Worm (Caenorhabditis elegans) whole organism, early embryonic: ENCODE measurements around the gene coa-4.

Experiments
- B0310.2 ChIP-seq: sonication (generic microtip); optimal IDR thresholded peaks from 2 replicates; lab custom pipeline; 2016; ENCODE audit warnings: mild to moderate bottlenecking, missing genetic modification characterization, missing compliant biosample characterization
- F13C5.2 ChIP-seq: sonication (generic microtip); optimal IDR thresholded peaks from 2 replicates; lab custom pipeline; 2017; ENCODE audit warnings: mild to moderate bottlenecking, missing genetic modification characterization, inconsistent platforms, missing compliant biosample characterization
- aly-1 ChIP-seq: sonication (generic microtip); optimal IDR thresholded peaks from 2 replicates; lab custom pipeline; 2016; ENCODE audit warnings: missing genetic modification characterization, missing compliant biosample characterization
- ama-1 ChIP-seq: fragments of 150-350 bp; optimal IDR thresholded peaks from 2 replicates; lab custom pipeline; 2014
- ceh-13 ChIP-seq: fragments of 200-800 bp; sonication (Bioruptor generic); optimal IDR thresholded peaks from 2 replicates; lab custom pipeline; 2018; ENCODE audit warnings: mild to moderate bottlenecking, missing genetic modification characterization, missing compliant biosample characterization
- ceh-36 ChIP-seq: sonication (generic microtip); optimal IDR thresholded peaks from 2 replicates; lab custom pipeline; 2016; ENCODE audit warnings: missing genetic modification characterization, inconsistent platforms, missing compliant biosample characterization
- ets-7 ChIP-seq: sonication (generic microtip); optimal IDR thresholded peaks from 2 replicates; lab custom pipeline; 2016; ENCODE audit warnings: missing genotype, missing genetic modification characterization, missing compliant biosample characterization
- flt-1 ChIP-seq: fragments of 200-800 bp; sonication (Bioruptor generic); IDR thresholded peaks from 2 replicates; pipeline ENCODE4 v1.3.6; 2022; ENCODE audit warnings: missing genetic modification characterization, missing compliant biosample characterization
- hmbx-1 ChIP-seq: sonication (generic microtip); optimal IDR thresholded peaks from 2 replicates; lab custom pipeline; 2016; ENCODE audit warnings: mild to moderate bottlenecking, missing genetic modification characterization, missing compliant biosample characterization
- hmg-4 ChIP-seq: fragments of 200-800 bp; sonication (Bioruptor generic); optimal IDR thresholded peaks from 2 replicates; lab custom pipeline; 2018; ENCODE audit warnings: mild to moderate bottlenecking, missing genetic modification characterization, missing compliant biosample characterization
- hnd-1 ChIP-seq: sonication (generic microtip); optimal IDR thresholded peaks from 2 replicates; lab custom pipeline; 2016; ENCODE audit warnings: missing genetic modification characterization, missing compliant biosample characterization
- pes-1 ChIP-seq: fragments of 200-800 bp; sonication (Bioruptor generic); IDR thresholded peaks from 2 replicates; pipeline ENCODE4 v1.3.6; 2022; ENCODE audit warnings: missing genetic modification reagents, missing genetic modification characterization, missing compliant biosample characterization
- scrt-1 ChIP-seq: fragments of 200-800 bp; sonication (Bioruptor generic); IDR thresholded peaks from 2 replicates; pipeline ENCODE4 v1.3.6; 2022; ENCODE audit warnings: missing genetic modification characterization, missing compliant biosample characterization
- sea-1 ChIP-seq: fragments of 200-800 bp; sonication (Bioruptor generic); conservative IDR thresholded peaks from 2 replicates; pipeline ENCODE4 v1.3.6; 2022; ENCODE audit warnings: missing genetic modification characterization, missing compliant biosample characterization
- tbx-11 ChIP-seq: fragments of 200-800 bp; sonication (Bioruptor generic); IDR thresholded peaks from 2 replicates; pipeline ENCODE4 v1.3.6; 2022; ENCODE audit warnings: missing genetic modification characterization, missing compliant biosample characterization
- tbx-37 ChIP-seq: fragments of 200-800 bp; sonication (Bioruptor generic); conservative IDR thresholded peaks from 2 replicates; pipeline ENCODE4 v1.3.6; 2022; ENCODE audit warnings: missing genetic modification reagents, missing genetic modification characterization, missing compliant biosample characterization
- tra-4 ChIP-seq: sonication (generic microtip); optimal IDR thresholded peaks from 2 replicates; lab custom pipeline; 2017; ENCODE audit warnings: missing genetic modification characterization, missing compliant biosample characterization

Gene coa-4

DNA sequence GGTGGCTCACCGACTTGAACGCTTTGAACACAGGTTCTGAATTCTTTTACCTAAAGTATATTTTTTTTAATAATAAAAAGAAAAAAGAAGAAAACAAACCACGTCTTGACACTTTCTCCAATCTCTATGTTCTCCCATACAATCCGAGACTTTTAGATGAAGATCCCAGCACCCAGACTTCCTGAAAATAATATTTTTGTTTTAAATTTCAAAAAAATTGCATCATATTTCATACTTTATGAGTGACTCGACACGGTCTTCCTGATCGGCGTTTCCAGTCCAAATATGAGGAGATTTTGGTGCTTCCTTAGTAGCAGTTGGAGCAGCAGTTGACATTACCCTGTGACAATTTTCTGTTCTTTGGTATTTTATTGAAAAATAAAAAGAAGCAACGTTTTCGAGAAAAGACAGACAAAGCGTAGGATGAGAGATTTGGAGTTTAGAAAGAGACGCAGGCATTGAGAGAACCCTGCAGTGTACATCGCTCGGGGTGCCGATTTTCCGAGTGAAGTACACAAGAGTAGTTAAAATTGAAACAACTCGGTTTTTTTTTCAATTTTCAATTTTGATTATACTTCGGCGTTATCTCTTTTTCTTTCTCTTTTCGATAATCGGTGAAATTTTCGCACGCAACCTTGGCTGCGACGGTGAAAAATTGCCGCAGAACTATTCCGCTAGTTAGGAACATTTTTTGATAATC is at the start of gene coa-4, which contains the start of gene T20D3.14:
Gene coa-4 (minus strand): TSS at position 51 of the 700 bp plus-strand sequence.
Gene T20D3.14 (minus strand): TSS at position 358 of the 700 bp plus-strand sequence.
- TF ChIP-seq F13C5.2 (tag; lab: Kevin White, UChicago), result no peak

DNA sequence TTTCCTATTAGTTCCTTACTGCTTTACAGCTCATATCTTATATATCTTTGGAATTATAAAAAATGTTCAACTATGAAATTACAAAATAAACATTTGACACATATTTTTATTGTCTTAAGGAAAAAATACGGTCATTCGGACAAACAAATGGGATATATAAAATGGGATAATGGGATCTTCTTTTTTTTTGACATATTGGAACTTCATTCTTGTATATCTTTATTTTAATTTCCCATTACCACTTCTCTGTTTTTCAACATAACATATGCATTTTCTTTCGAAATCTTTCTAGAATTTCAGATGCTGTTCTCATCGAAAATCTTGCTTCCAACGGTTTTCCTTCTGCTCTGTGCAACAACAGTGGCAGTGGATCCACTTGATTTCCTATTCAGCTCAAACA is 49.4 kb upstream of the coa-4 start, which contains the start of gene C10C5.7:
Gene C10C5.7 (plus strand): TSS at position 301 of the 400 bp plus-strand sequence.
- TF ChIP-seq sea-1, result no peak
- TF ChIP-seq B0310.2 (tag; lab: Kevin White, UChicago), result no peak
- TF ChIP-seq hmbx-1 (tag; lab: Kevin White, UChicago), result no peak
- no peak for TF ChIP-seq ets-7
- TF ChIP-seq aly-1 (tag; lab: Kevin White, UChicago), result no peak
- no peak for TF ChIP-seq flt-1
- TF ChIP-seq pes-1 (GFP tag; lab: Robert Waterston, UW), result no peak
- no peak for TF ChIP-seq scrt-1 (GFP tag; lab: Robert Waterston, UW)
- no peak for TF ChIP-seq F13C5.2 (tag; lab: Kevin White, UChicago)
- no peak for TF ChIP-seq hnd-1 (tag; lab: Kevin White, UChicago)
- no peak for TF ChIP-seq tra-4 (tag; lab: Kevin White, UChicago)
- no peak for TF ChIP-seq ceh-36
- no peak for TF ChIP-seq ceh-13
- TF ChIP-seq ama-1 (lab: Kevin White, UChicago), result no peak
- TF ChIP-seq hmg-4, result no peak
- no peak for TF ChIP-seq tbx-11 (GFP tag; lab: Robert Waterston, UW)
- no peak for TF ChIP-seq tbx-37

DNA sequence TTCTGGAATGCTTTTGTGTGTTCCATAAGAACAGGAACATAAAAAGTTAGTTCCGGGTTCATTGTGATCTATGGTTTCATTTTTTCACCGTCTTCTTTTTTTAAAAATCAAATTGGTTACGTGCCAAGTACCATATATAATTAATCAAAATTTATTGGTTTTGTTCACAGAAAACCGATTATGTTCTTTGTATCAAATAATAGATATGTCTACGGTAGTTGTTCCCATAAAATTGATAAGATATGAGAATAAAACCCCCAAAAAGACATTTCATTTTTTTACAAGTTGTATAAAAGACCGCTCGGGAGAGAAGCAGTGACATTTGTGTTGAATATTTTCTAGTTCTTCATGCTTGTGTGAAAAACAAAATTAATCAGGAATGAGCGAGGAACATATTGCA is 45.7 kb upstream of the coa-4 start, which contains the start of gene C10C5.5:
Gene C10C5.5 (plus strand): TSS at position 301 of the 400 bp plus-strand sequence.
- TF ChIP-seq hnd-1 (tag; lab: Kevin White, UChicago), result no peak
- TF ChIP-seq ama-1 (lab: Kevin White, UChicago), result no peak
- no peak for TF ChIP-seq aly-1 (tag; lab: Kevin White, UChicago)
- TF ChIP-seq ets-7, result no peak
- TF ChIP-seq ceh-13, result no peak

DNA sequence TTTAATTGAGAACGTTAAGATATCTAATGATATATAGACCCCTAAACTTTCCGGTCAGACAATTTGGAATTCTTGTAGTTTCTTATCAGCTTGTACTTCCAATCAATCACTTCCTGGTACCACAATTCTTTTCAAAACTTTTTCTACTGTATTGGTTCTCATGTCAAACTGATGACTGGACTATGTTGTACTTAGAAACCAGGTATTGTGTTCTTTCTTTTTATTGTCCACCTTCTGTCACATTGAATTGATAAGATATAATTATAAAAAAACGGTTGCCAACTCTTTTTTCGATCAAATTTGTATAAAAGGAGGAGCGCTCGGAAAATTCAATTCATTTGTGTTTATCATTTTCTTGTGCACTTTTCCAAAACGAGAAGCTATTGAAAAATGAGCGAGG is 42.9 kb upstream of the coa-4 start, which contains the start of gene C10C5.4:
Gene C10C5.4 (plus strand): TSS at position 281 of the 400 bp plus-strand sequence.
- TF ChIP-seq tbx-37 (no peak), sea-1 (no peak), hmg-4 (no peak), tra-4 (tag; lab: Kevin White, UChicago) (no peak), hmbx-1 (tag; lab: Kevin White, UChicago) (no peak), aly-1 (tag; lab: Kevin White, UChicago) (no peak), B0310.2 (tag; lab: Kevin White, UChicago) (no peak), flt-1 (no peak), tbx-11 (GFP tag; lab: Robert Waterston, UW) (no peak), F13C5.2 (tag; lab: Kevin White, UChicago) (no peak), pes-1 (GFP tag; lab: Robert Waterston, UW) (no peak), scrt-1 (GFP tag; lab: Robert Waterston, UW) (no peak), ceh-13 (no peak), ceh-36 (no peak)

DNA sequence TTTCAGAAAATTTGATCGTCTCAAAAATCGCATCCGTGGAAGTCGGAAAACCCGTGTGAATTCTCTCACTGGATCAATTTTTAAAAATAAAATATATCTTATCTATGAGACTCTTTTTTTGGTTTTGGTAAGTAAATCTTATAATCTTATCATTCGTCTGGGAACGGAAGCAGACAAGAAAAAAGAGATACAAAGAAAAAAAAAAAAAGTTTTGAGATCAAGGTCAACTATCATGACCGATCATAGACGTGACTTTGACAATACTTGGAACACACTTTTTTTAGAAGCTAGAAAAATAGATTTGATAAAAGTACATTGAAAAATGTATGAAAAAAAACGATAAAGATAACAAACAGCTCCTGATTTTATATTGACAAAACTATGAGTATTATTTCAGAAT is 41.1 kb upstream of the coa-4 start:
- TF ChIP-seq tbx-11 (GFP tag; lab: Robert Waterston, UW), result no peak
- no peak for TF ChIP-seq ama-1 (lab: Kevin White, UChicago)
- TF ChIP-seq pes-1 (GFP tag; lab: Robert Waterston, UW), result no peak
- no peak for TF ChIP-seq hmg-4
- TF ChIP-seq tra-4 (tag; lab: Kevin White, UChicago), result no peak
- no peak for TF ChIP-seq ceh-36
- TF ChIP-seq F13C5.2 (tag; lab: Kevin White, UChicago), result no peak
- TF ChIP-seq ets-7, result no peak

DNA sequence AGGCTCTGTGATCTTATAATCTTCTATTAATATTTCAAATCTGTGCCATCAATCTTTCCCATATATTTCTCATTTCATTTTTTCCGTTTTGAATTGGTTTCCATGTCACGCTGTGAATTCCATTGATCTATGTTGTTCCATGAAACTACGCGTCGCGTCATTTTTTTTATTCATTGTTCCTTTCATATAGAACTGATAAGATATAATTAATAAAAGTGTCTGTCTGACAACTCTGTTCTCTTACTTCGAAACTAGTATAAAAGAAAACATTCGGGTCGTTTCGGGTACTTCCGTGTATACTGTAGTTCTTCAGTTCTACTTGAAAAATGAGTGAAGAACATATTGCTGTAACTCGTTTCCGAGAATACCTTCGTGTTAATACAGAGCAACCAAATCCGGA is 39.1 kb upstream of the coa-4 start, which contains the start of gene C10C5.3:
Gene C10C5.3 (plus strand): TSS at position 301 of the 400 bp plus-strand sequence.
- TF ChIP-seq tbx-11 (GFP tag; lab: Robert Waterston, UW) (no peak), ets-7 (no peak), flt-1 (no peak), F13C5.2 (tag; lab: Kevin White, UChicago) (no peak), sea-1 (no peak), hmbx-1 (tag; lab: Kevin White, UChicago) (no peak), aly-1 (tag; lab: Kevin White, UChicago) (no peak), pes-1 (GFP tag; lab: Robert Waterston, UW) (no peak), scrt-1 (GFP tag; lab: Robert Waterston, UW) (no peak), tra-4 (tag; lab: Kevin White, UChicago) (no peak), ceh-36 (no peak), ama-1 (lab: Kevin White, UChicago) (no peak), hnd-1 (tag; lab: Kevin White, UChicago) (no peak), ceh-13 (no peak), hmg-4 (no peak)

DNA sequence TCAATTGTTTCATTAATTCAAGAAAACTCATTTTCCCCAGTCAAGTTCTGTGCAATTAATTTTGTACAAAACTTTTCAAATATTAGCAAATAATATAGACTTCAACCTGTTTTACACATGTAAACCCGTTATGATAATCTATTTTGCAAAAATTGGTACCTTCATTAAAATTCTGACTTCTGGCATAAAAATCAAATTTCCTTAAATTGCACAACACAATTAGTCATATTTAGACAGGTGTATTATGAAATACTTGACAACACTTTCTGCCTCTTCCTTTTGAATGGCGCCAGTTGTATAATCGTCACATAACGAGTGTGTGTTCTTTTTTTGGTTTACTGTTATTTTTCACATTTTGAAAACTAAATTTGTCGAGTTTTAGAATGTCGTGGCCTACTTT is 35.7 kb upstream of the coa-4 start, which contains the start of gene fbxc-58:
Gene fbxc-58 (plus strand): TSS at position 383 of the 400 bp plus-strand sequence.
- TF ChIP-seq sea-1 (no peak), ama-1 (lab: Kevin White, UChicago) (no peak), F13C5.2 (tag; lab: Kevin White, UChicago) (no peak), pes-1 (GFP tag; lab: Robert Waterston, UW) (no peak), tra-4 (tag; lab: Kevin White, UChicago) (no peak), tbx-37 (no peak), hnd-1 (tag; lab: Kevin White, UChicago) (no peak), ets-7 (no peak), hmg-4 (no peak), scrt-1 (GFP tag; lab: Robert Waterston, UW) (no peak), aly-1 (tag; lab: Kevin White, UChicago) (no peak), flt-1 (no peak)
